Fruit fly (Drosophila melanogaster): ENCODE measurements around the gene Gr10a.

Gr10a gene

dm6 chrX:11466757-11467156 lies 49.5 kb upstream of the Gr10a start (continued):
- TF ChIP-seq dysf (GFP tag; IDR thresholded peaks at IDR 0.05) (peak; percentile 48; the same call in 2 of the 3 replicates), tgo (GFP tag; IDR thresholded peaks at IDR 0.05) (peak; percentile 35; the same call in 1 of the 3 replicates), Pdp1 (GFP tag; optimal IDR thresholded peaks at IDR 0.05) (peak in 1 of 2 experiments; percentile 9), CG2120 (GFP tag; optimal IDR thresholded peaks at IDR 0.05) (peak; percentile 29), CG34422 (GFP tag; IDR thresholded peaks at IDR 0.05) (0 out of 3 replicates have a peak, but pooled peaks have one; percentile 15), lilli (GFP tag; optimal IDR thresholded peaks at IDR 0.05) (peak; percentile 22), CG32772 (GFP tag; IDR thresholded peaks at IDR 0.05) (0 out of 2 replicates have a peak, but pooled peaks have one; percentile 23), CG30403 (GFP tag; optimal IDR thresholded peaks at IDR 0.05) (peak; percentile 7), Optix (GFP tag; IDR thresholded peaks at IDR 0.05) (0 out of 3 replicates have a peak, but pooled peaks have one; percentile 23), Aef1 (GFP tag; IDR thresholded peaks at IDR 0.05) (peak; percentile 11; the same call in 1 of the 3 replicates), gem (tag; optimal IDR thresholded peaks at IDR 0.05) (peak; percentile 32), CG9932 (GFP tag; IDR thresholded peaks at IDR 0.05) (peak; percentile 30; the same call in 1 of the 2 replicates), CG11504 (tag; optimal IDR thresholded peaks at IDR 0.05) (peak; percentile 46), CG2678 (tag; optimal IDR thresholded peaks at IDR 0.05) (peak; percentile 14), CG11456 (GFP tag; IDR thresholded peaks at IDR 0.05) (0 out of 3 replicates have a peak, but pooled peaks have one; percentile 13), CG11247 (GFP tag; IDR thresholded peaks at IDR 0.05) (peak; percentile 45; the same call in 1 of the 2 replicates), Sox102F (GFP tag; optimal IDR thresholded peaks at IDR 0.05) (peak; percentile 25), ssp (GFP tag; IDR thresholded peaks at IDR 0.05) (0 out of 2 replicates have a peak, but pooled peaks have one; percentile 10), Bgb (GFP tag; IDR thresholded peaks at IDR 0.05; ENCODE audit: partially characterized antibody) (no peak), tio (GFP tag; optimal IDR thresholded peaks at IDR 0.05) (no peak), CG3838 (GFP tag; optimal IDR thresholded peaks at IDR 0.05) (no peak), CG31441 (GFP tag; IDR thresholded peaks at IDR 0.05) (no peak), Lim3 (GFP tag; IDR thresholded peaks at IDR 0.05) (no peak), lmd (GFP tag; IDR thresholded peaks at IDR 0.05) (peak; percentile 26; the same call in 1 of the 2 replicates), Xbp1 (GFP tag; optimal IDR thresholded peaks at IDR 0.05) (peak; percentile 5), ind (GFP tag; optimal IDR thresholded peaks at IDR 0.05) (peak; percentile 4), so (GFP tag; IDR thresholded peaks at IDR 0.05) (0 out of 3 replicates have a peak, but pooled peaks have one; percentile 44), CG8290 (GFP tag; optimal IDR thresholded peaks at IDR 0.05) (no peak), CG8290 (tag; optimal IDR thresholded peaks at IDR 0.05) (peak in 1 of 2 experiments; percentile 25), row (GFP tag; IDR thresholded peaks at IDR 0.05) (peak; percentile 49), CG7839 (tag; optimal IDR thresholded peaks at IDR 0.05) (peak; percentile 14), CG17359 (tag; optimal IDR thresholded peaks at IDR 0.05) (peak; percentile 27), Hr51 (GFP tag; optimal IDR thresholded peaks at IDR 0.05) (peak in 1 of 2 experiments; percentile 34), prd (optimal IDR thresholded peaks at IDR 0.05) (no peak), prd (GFP tag; IDR thresholded peaks at IDR 0.05) (peak; percentile 30; the same call in 2 of the 3 replicates), CG10267 (tag; optimal IDR thresholded peaks at IDR 0.05) (no peak), CG11085 (GFP tag; IDR thresholded peaks at IDR 0.05) (no peak), Atf6 (GFP tag; IDR thresholded peaks at IDR 0.05) (no peak), Ada2b (GFP tag; IDR thresholded peaks at IDR 0.05) (0 out of 2 replicates have a peak, but pooled peaks have one; percentile 22), CG32532 (GFP tag; IDR thresholded peaks at IDR 0.05) (0 out of 2 replicates have a peak, but pooled peaks have one; percentile 44), Ptx1 (GFP tag; IDR thresholded peaks at IDR 0.05) (peak; percentile 41; the same call in 1 of the 2 replicates)

dm6 chrX:11464047-11464446 lies 46.8 kb upstream of the Gr10a start:
- TF ChIP-seq sr (GFP tag; IDR thresholded peaks at IDR 0.05) (peak; percentile 67; the same call in 2 of the 3 replicates), Mad (GFP tag; optimal IDR thresholded peaks at IDR 0.05) (no peak), Sry-δ (GFP tag; optimal IDR thresholded peaks at IDR 0.05) (no peak), NC2β (GFP tag; optimal IDR thresholded peaks at IDR 0.05) (no peak), abd-A (tag; optimal IDR thresholded peaks at IDR 0.05) (peak; percentile 13), GATAe (GFP tag; conservative IDR thresholded peaks at IDR 0.05) (no peak), sd (tag; optimal IDR thresholded peaks at IDR 0.05) (peak; percentile 65), run (tag; optimal IDR thresholded peaks at IDR 0.05) (no peak), CG12769 (tag; optimal IDR thresholded peaks at IDR 0.05) (peak; percentile 1), so (GFP tag; IDR thresholded peaks at IDR 0.05) (peak; percentile 23; the same call in 1 of the 3 replicates), cwo (GFP tag; optimal IDR thresholded peaks at IDR 0.05) (peak; percentile 64), chinmo (GFP tag; IDR thresholded peaks at IDR 0.05; ENCODE audit: partially characterized antibody) (0 out of 4 replicates have a peak, but pooled peaks have one; percentile 23)
